Worm (Caenorhabditis elegans) whole organism, late embryonic: ENCODE data around the gene F39H12.3.

Source experiments
- C08G9.2 ChIP-seq: sonication (generic microtip); optimal IDR thresholded peaks from 2 replicates; lab custom pipeline; 2016; ENCODE audit warnings: mild to moderate bottlenecking, missing genetic modification characterization, moderate library complexity, missing compliant biosample characterization
- F13H6.1 ChIP-seq: sonication (generic microtip); optimal IDR thresholded peaks from 2 replicates; lab custom pipeline; 2016; ENCODE audit warnings: missing genetic modification characterization, missing compliant biosample characterization
- K02D7.2 ChIP-seq: sonication (generic microtip); optimal IDR thresholded peaks from 2 replicates; lab custom pipeline; 2017; ENCODE audit warnings: mild to moderate bottlenecking, missing genetic modification characterization, missing compliant biosample characterization
- K09A11.1 ChIP-seq: sonication (generic microtip); optimal IDR thresholded peaks from 2 replicates; lab custom pipeline; 2017; ENCODE audit warnings: antibody characterized with exemption, mild to moderate bottlenecking, missing genetic modification characterization, missing compliant biosample characterization; ENCODE audit not compliant: insufficient read depth
- T23F11.4 ChIP-seq: fragments of 200-800 bp; sonication (Bioruptor generic); optimal IDR thresholded peaks from 2 replicates; lab custom pipeline; 2018; ENCODE audit warnings: mild to moderate bottlenecking, missing genetic modification characterization, missing compliant biosample characterization
- Y22D7AL.16 ChIP-seq: sonication (generic microtip); optimal IDR thresholded peaks from 2 replicates; lab custom pipeline; 2016; ENCODE audit warnings: missing genetic modification characterization, missing compliant biosample characterization
- ahr-1 ChIP-seq: sonication (generic microtip); optimal IDR thresholded peaks from 2 replicates; lab custom pipeline; 2016; ENCODE audit warnings: missing genetic modification characterization, missing compliant biosample characterization
- ama-1 ChIP-seq: fragments of 150-350 bp; optimal IDR thresholded peaks from 2 replicates; lab custom pipeline; 2014
- ceh-18 ChIP-seq: sonication (generic microtip); optimal IDR thresholded peaks from 2 replicates; lab custom pipeline; 2016; ENCODE audit warnings: missing genetic modification characterization, missing compliant biosample characterization
- ceh-19 ChIP-seq: fragments of 200-800 bp; sonication (Bioruptor generic); optimal IDR thresholded peaks from 2 replicates; lab custom pipeline; 2018; ENCODE audit warnings: mild to moderate bottlenecking, missing genetic modification characterization, missing compliant biosample characterization
- ceh-2 ChIP-seq: sonication (generic microtip); optimal IDR thresholded peaks from 2 replicates; lab custom pipeline; 2016; ENCODE audit warnings: missing genotype, missing genetic modification characterization, missing compliant biosample characterization
- ceh-22 ChIP-seq: sonication (generic microtip); optimal IDR thresholded peaks from 2 replicates; lab custom pipeline; 2017; ENCODE audit warnings: missing biosample characterization, missing genetic modification characterization
- ceh-24 ChIP-seq: sonication (generic microtip); optimal IDR thresholded peaks from 2 replicates; lab custom pipeline; 2016; ENCODE audit warnings: mild to moderate bottlenecking, missing genetic modification characterization, missing compliant biosample characterization
- ceh-31 ChIP-seq: sonication (generic microtip); optimal IDR thresholded peaks from 2 replicates; lab custom pipeline; 2016; ENCODE audit warnings: missing genetic modification characterization, missing compliant biosample characterization
- ceh-48 ChIP-seq: sonication (generic microtip); optimal IDR thresholded peaks from 2 replicates; lab custom pipeline; 2016; ENCODE audit warnings: missing genetic modification characterization, inconsistent platforms, missing compliant biosample characterization
- ceh-6 ChIP-seq: fragments of 200-800 bp; sonication (Bioruptor generic); optimal IDR thresholded peaks from 2 replicates; lab custom pipeline; 2018; ENCODE audit warnings: mild to moderate bottlenecking, missing genetic modification characterization, missing compliant biosample characterization
- ceh-9 ChIP-seq: sonication (generic microtip); optimal IDR thresholded peaks from 2 replicates; lab custom pipeline; 2016; ENCODE audit warnings: mild to moderate bottlenecking, missing genetic modification characterization, inconsistent platforms, missing compliant biosample characterization
- dmd-4 ChIP-seq: sonication (generic microtip); optimal IDR thresholded peaks from 2 replicates; lab custom pipeline; 2016; ENCODE audit warnings: borderline replicate concordance, missing genetic modification characterization, missing compliant biosample characterization
- dve-1 ChIP-seq: sonication (generic microtip); optimal IDR thresholded peaks from 2 replicates; lab custom pipeline; 2017; ENCODE audit warnings: antibody characterized with exemption, mild to moderate bottlenecking, missing genetic modification characterization, missing compliant biosample characterization
- elt-2 ChIP-seq: sonication (generic microtip); optimal IDR thresholded peaks from 2 replicates; lab custom pipeline; 2016; ENCODE audit warnings: missing genetic modification reagents, missing genetic modification characterization, missing compliant biosample characterization
- ets-4 ChIP-seq: sonication (generic microtip); optimal IDR thresholded peaks from 2 replicates; lab custom pipeline; 2016; ENCODE audit warnings: missing genetic modification characterization, missing compliant biosample characterization
- eyg-1 ChIP-seq: sonication (generic microtip); optimal IDR thresholded peaks from 2 replicates; lab custom pipeline; 2016; ENCODE audit warnings: missing genotype, missing genetic modification characterization, missing compliant biosample characterization
- fkh-6 ChIP-seq: sonication (generic microtip); optimal IDR thresholded peaks from 2 replicates; lab custom pipeline; 2016; ENCODE audit warnings: missing genetic modification characterization, missing compliant biosample characterization
- gmeb-2 ChIP-seq: sonication (generic microtip); optimal IDR thresholded peaks from 2 replicates; lab custom pipeline; 2016; ENCODE audit warnings: missing genetic modification characterization, inconsistent platforms, missing compliant biosample characterization
- hlh-13 ChIP-seq: fragments of 200-800 bp; sonication (Bioruptor generic); optimal IDR thresholded peaks from 2 replicates; lab custom pipeline; 2018; ENCODE audit warnings: mild to moderate bottlenecking, missing genetic modification characterization, missing compliant biosample characterization
- hlh-15 ChIP-seq: sonication (generic microtip); optimal IDR thresholded peaks from 2 replicates; lab custom pipeline; 2016; ENCODE audit warnings: missing genetic modification characterization, missing compliant biosample characterization
- hlh-30 ChIP-seq: sonication (generic microtip); optimal IDR thresholded peaks from 2 replicates; lab custom pipeline; 2017; ENCODE audit warnings: antibody characterized with exemption, missing genetic modification characterization, missing compliant biosample characterization; ENCODE audit not compliant: insufficient read depth
- hlh-6 ChIP-seq: sonication (generic microtip); optimal IDR thresholded peaks from 2 replicates; lab custom pipeline; 2016; ENCODE audit warnings: missing genotype, missing genetic modification characterization, missing compliant biosample characterization
- lim-6 ChIP-seq: sonication (generic microtip); optimal IDR thresholded peaks from 2 replicates; lab custom pipeline; 2016; ENCODE audit warnings: missing genetic modification characterization, missing compliant biosample characterization
- lin-11 ChIP-seq: fragments of 200-800 bp; sonication (Bioruptor generic); optimal IDR thresholded peaks from 2 replicates; lab custom pipeline; 2018; ENCODE audit warnings: mild to moderate bottlenecking, missing genetic modification characterization, missing compliant biosample characterization
- nfya-1 ChIP-seq: sonication (generic microtip); optimal IDR thresholded peaks from 2 replicates; lab custom pipeline; 2017; ENCODE audit warnings: missing genetic modification characterization, mild to moderate bottlenecking, missing compliant biosample characterization, antibody characterized with exemption, moderate library complexity
- nhr-11 ChIP-seq: fragments of 150-350 bp; optimal IDR thresholded peaks from 2 replicates; lab custom pipeline; 2014; ENCODE audit warnings: missing biosample characterization, missing genetic modification characterization
- nhr-232 ChIP-seq: sonication (generic microtip); optimal IDR thresholded peaks from 2 replicates; lab custom pipeline; 2016; ENCODE audit warnings: missing genetic modification characterization, missing compliant biosample characterization
- npax-4 ChIP-seq: sonication (generic microtip); optimal IDR thresholded peaks from 2 replicates; lab custom pipeline; 2016; ENCODE audit warnings: missing genetic modification characterization, missing compliant biosample characterization
- pag-3 ChIP-seq: sonication (generic microtip); optimal IDR thresholded peaks from 2 replicates; lab custom pipeline; 2016; ENCODE audit warnings: missing compliant biosample characterization, missing genetic modification characterization, borderline replicate concordance
- pat-9 ChIP-seq: fragments of 200-800 bp; sonication (Bioruptor generic); optimal IDR thresholded peaks from 2 replicates; lab custom pipeline; 2018; ENCODE audit warnings: mild to moderate bottlenecking, missing genetic modification characterization, moderate library complexity, missing compliant biosample characterization
- pha-2 ChIP-seq: sonication (generic microtip); optimal IDR thresholded peaks from 2 replicates; lab custom pipeline; 2017; ENCODE audit warnings: mild to moderate bottlenecking, missing genetic modification characterization, missing compliant biosample characterization
- pha-4 ChIP-seq: fragments of 150-350 bp; optimal IDR thresholded peaks from 2 replicates; lab custom pipeline; 2018; ENCODE audit warnings: missing biosample characterization, missing genetic modification reagents, missing genetic modification characterization
- sdc-2 ChIP-seq: sonication (generic microtip); optimal IDR thresholded peaks from 2 replicates; lab custom pipeline; 2016; ENCODE audit warnings: missing genotype, missing genetic modification characterization, missing compliant biosample characterization
- sox-2 ChIP-seq: fragments of 200-800 bp; sonication (Bioruptor generic); IDR thresholded peaks from 2 replicates; pipeline ENCODE4 v1.3.6; 2022; ENCODE audit warnings: missing genetic modification reagents, missing genetic modification characterization, missing compliant biosample characterization
- syd-9 ChIP-seq: sonication (generic microtip); optimal IDR thresholded peaks from 2 replicates; lab custom pipeline; 2016; ENCODE audit warnings: mild to moderate bottlenecking, missing genetic modification characterization, moderate library complexity, missing compliant biosample characterization
- tbx-2 ChIP-seq: sonication (generic microtip); optimal IDR thresholded peaks from 2 replicates; lab custom pipeline; 2016; ENCODE audit warnings: missing genetic modification characterization, missing compliant biosample characterization
- tbx-7 ChIP-seq: sonication (generic microtip); optimal IDR thresholded peaks from 2 replicates; lab custom pipeline; 2016; ENCODE audit warnings: missing genotype, missing genetic modification characterization, missing compliant biosample characterization
- unc-42 ChIP-seq: sonication (generic microtip); optimal IDR thresholded peaks from 2 replicates; lab custom pipeline; 2016; ENCODE audit warnings: missing genotype, missing genetic modification characterization, missing compliant biosample characterization
- unc-86 ChIP-seq: sonication (generic microtip); optimal IDR thresholded peaks from 2 replicates; lab custom pipeline; 2016; ENCODE audit warnings: missing genetic modification characterization, missing compliant biosample characterization
- ztf-16 ChIP-seq: sonication (generic microtip); optimal IDR thresholded peaks from 2 replicates; lab custom pipeline; 2017; ENCODE audit warnings: missing genetic modification characterization, missing compliant biosample characterization

Gene F39H12.3

DNA sequence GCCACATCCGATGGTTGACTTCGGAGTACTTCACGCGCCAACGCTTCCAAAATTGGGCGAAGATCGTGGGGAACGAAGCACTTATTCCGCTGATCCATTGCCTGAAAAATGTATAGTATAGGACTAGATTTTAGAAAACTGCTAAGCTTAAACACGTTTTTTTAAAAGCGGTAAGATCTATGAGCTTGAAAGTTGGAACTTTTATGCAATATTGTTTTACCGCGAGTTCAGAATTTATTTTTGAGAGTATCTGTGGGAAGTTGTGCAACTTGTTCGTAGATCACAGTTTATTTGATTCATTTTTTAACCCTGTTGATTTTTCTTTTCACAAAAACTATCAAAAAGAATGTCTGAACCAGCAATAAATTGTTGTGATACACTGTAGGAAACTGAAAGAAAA lies at the start of gene F39H12.3:
Gene F39H12.3 (minus strand): TSS at position 101 of the 400 bp plus-strand sequence.
- TF ChIP-seq elt-2 (no peak), syd-9 (no peak), ceh-48 (tag; lab: Kevin White, UChicago) (no peak), ceh-31 (tag; lab: Kevin White, UChicago) (no peak)

DNA sequence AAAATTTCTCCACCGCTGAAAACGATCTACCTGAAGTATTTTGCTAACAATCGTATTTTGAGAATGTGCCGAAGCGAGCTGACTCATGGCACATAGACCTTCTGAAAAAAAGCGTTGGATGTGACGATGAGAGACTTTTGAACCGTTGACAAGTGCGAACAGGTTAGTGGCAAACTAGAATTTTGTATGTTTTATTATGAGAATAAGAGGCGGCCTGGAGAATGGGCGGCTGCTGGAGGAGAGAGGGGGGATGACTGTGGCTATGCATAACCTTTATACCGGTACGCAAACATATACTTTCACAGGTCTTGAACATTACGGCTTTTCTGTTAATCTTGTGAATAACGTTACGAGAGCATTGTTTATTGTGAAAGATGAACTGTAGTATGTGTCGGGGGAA lies 47.0 kb upstream of the F39H12.3 start, which contains the start of gene mam-1:
Gene mam-1 (minus strand): TSS at position 101 of the 400 bp plus-strand sequence.
- no peak for TF ChIP-seq lim-6 (tag; lab: Kevin White, UChicago)
- TF ChIP-seq ahr-1 (tag; lab: Kevin White, UChicago), result no peak
- no peak for TF ChIP-seq tbx-7 (tag; lab: Kevin White, UChicago)
- no peak for TF ChIP-seq pat-9 (tag; lab: Kevin White, UChicago)
- TF ChIP-seq syd-9, result no peak
- TF ChIP-seq ceh-9 (tag; lab: Kevin White, UChicago), result no peak

DNA sequence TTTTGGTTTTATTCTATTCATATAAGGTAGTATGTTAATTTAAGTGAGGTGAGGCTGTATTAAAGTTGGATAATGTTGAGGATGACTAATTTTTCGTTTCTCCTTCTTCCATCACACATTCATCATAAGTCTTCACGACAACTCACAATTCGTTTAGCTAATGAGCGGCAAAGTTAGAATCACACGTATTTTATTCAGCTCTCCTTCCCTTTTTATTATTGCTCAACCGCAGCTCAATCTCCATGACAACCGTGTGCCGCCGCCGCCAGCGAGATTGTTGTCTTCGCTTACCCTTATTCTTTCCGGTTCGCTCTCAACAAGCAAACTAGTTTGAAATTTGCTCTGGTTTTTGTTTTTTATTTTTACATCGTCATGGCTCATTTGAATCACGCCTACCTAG lies 39.1 kb upstream of the F39H12.3 start, which contains the start of gene ZC13.2:
Gene ZC13.2 (plus strand): TSS at position 301 of the 400 bp plus-strand sequence.
- TF ChIP-seq ahr-1 (tag; lab: Kevin White, UChicago) (no peak), unc-86 (tag; lab: Kevin White, UChicago) (no peak), Y22D7AL.16 (no peak), dve-1 (tag; lab: Kevin White, UChicago) (no peak), ama-1 (lab: Kevin White, UChicago) (no peak), K09A11.1 (no peak), pha-2 (tag; lab: Kevin White, UChicago) (no peak), gmeb-2 (tag; lab: Kevin White, UChicago) (no peak), npax-4 (no peak), sox-2 (GFP tag; lab: Robert Waterston, UW) (no peak), nhr-232 (no peak), ceh-19 (GFP tag; lab: Kevin White, UChicago) (no peak), sdc-2 (no peak)

DNA sequence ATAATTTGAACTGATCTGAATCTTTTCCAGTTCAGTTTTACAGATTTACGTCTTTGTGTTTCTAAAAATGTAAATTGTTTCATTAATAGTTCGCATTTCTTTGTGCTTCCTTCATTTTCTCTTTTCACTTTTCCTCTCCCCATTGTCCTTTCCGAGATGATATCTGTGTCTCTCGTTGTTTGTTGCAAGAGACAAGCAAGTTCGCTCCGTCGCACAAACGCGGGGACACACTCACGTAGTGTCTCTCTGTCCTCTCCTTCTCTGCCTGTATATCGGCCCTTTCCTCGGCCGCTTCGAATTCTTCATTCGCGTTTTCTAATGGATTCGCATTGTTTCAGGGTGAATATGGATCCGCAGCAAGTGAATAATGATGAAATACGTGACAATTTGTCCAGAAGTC lies 35.6 kb upstream of the F39H12.3 start, which contains the start of gene ZC13.1:
Gene ZC13.1 (plus strand): TSS at position 305 of the 400 bp plus-strand sequence.
- TF ChIP-seq K02D7.2 (no peak), ceh-6 (GFP tag; lab: Kevin White, UChicago) (no peak), F13H6.1 (tag; lab: Kevin White, UChicago) (peak; percentile 38), hlh-13 (GFP tag; lab: Kevin White, UChicago) (no peak), ztf-16 (no peak), sox-2 (GFP tag; lab: Robert Waterston, UW) (peak; percentile 8; the same call in 1 of the 2 replicates), eyg-1 (tag; lab: Kevin White, UChicago) (no peak), hlh-6 (tag; lab: Kevin White, UChicago) (no peak), hlh-30 (tag; lab: Kevin White, UChicago) (peak; percentile 2), fkh-6 (tag; lab: Kevin White, UChicago) (no peak), dmd-4 (tag; lab: Kevin White, UChicago) (no peak), ceh-18 (peak; percentile 43), unc-42 (tag; lab: Kevin White, UChicago) (peak; percentile 46), hlh-15 (no peak), ceh-9 (tag; lab: Kevin White, UChicago) (no peak), nhr-11 (tag; lab: Kevin White, UChicago) (no peak), T23F11.4 (no peak), syd-9 (no peak), tbx-2 (peak; percentile 79), sdc-2 (peak; percentile 80), nfya-1 (peak; percentile 71), ceh-31 (tag; lab: Kevin White, UChicago) (peak; percentile 85), pag-3 (tag; lab: Kevin White, UChicago) (no peak), pat-9 (tag; lab: Kevin White, UChicago) (no peak), ceh-22 (tag; lab: Kevin White, UChicago) (no peak), npax-4 (no peak), lin-11 (tag; lab: Kevin White, UChicago) (no peak), ceh-2 (tag; lab: Kevin White, UChicago) (peak; percentile 33), pha-4 (tag; lab: Kevin White, UChicago) (no peak), tbx-7 (tag; lab: Kevin White, UChicago) (no peak), pha-2 (tag; lab: Kevin White, UChicago) (no peak), ceh-19 (GFP tag; lab: Kevin White, UChicago) (peak; percentile 22), ceh-24 (no peak), ets-4 (peak; percentile 0), C08G9.2 (tag; lab: Kevin White, UChicago) (peak; percentile 6)
